Fruit fly (Drosophila melanogaster): Measurements from ENCODE around the gene Corp.

Corp gene

dm6 chrX:8273799-8274484, 2.7 kb upstream of the Corp start, which contains the start of gene CG15343 (continued):
- peak; percentile 28 for TF ChIP-seq Hmr (GFP tag; optimal IDR thresholded peaks at IDR 0.05)
- TF ChIP-seq CG8944 (GFP tag; optimal IDR thresholded peaks at IDR 0.05): no peak
- no peak for TF ChIP-seq CG17385 (GFP tag; optimal IDR thresholded peaks at IDR 0.05)
- no peak for TF ChIP-seq CrebB (tag; optimal IDR thresholded peaks at IDR 0.05)
- 0 out of 3 replicates have a peak, but pooled peaks have one; percentile 28 for TF ChIP-seq tgo (GFP tag; IDR thresholded peaks at IDR 0.05)
- peak; percentile 15 for TF ChIP-seq CG1233 (GFP tag; optimal IDR thresholded peaks at IDR 0.05)
- no peak for TF ChIP-seq Ada2b (GFP tag; IDR thresholded peaks at IDR 0.05)
- TF ChIP-seq cas (GFP tag; IDR thresholded peaks at IDR 0.05): no peak
- no peak for TF ChIP-seq Hmx (GFP tag; optimal IDR thresholded peaks at IDR 0.05)
- peak; percentile 79 for TF ChIP-seq sens (GFP tag)
- TF ChIP-seq CG11456 (GFP tag; IDR thresholded peaks at IDR 0.05): no peak
- TF ChIP-seq ash1 (GFP tag; optimal IDR thresholded peaks at IDR 0.05): no peak
- TF ChIP-seq CG10274 (GFP tag; optimal IDR thresholded peaks at IDR 0.05): no peak
- TF ChIP-seq Stat92E (GFP tag; optimal IDR thresholded peaks at IDR 0.05): no peak
- no peak for TF ChIP-seq CG10267 (tag; optimal IDR thresholded peaks at IDR 0.05)
- TF ChIP-seq unpg (GFP tag; optimal IDR thresholded peaks at IDR 0.05): peak; percentile 2
- TF ChIP-seq CTCF (GFP tag; optimal IDR thresholded peaks at IDR 0.05): no peak
- no peak for TF ChIP-seq B-H2 (GFP tag; optimal IDR thresholded peaks at IDR 0.05)
- no peak for TF ChIP-seq gt (GFP tag; IDR thresholded peaks at IDR 0.05)
- TF ChIP-seq CG31224 (GFP tag; IDR thresholded peaks at IDR 0.05): no peak
- TF ChIP-seq Eip74EF (GFP tag; optimal IDR thresholded peaks at IDR 0.05): no peak
- no peak for TF ChIP-seq Dip2 (GFP tag; IDR thresholded peaks at IDR 0.05)
- no peak for TF ChIP-seq lola (GFP tag; optimal IDR thresholded peaks at IDR 0.05)
- no peak for TF ChIP-seq run (tag; optimal IDR thresholded peaks at IDR 0.05)
- no peak for TF ChIP-seq mld (GFP tag; IDR thresholded peaks at IDR 0.05; ENCODE audit: partially characterized antibody)
- no peak for TF ChIP-seq usp (GFP tag; optimal IDR thresholded peaks at IDR 0.05)
- no peak for TF ChIP-seq CG18476 (GFP tag; optimal IDR thresholded peaks at IDR 0.05)
- no peak for TF ChIP-seq CG1832 (GFP tag; optimal IDR thresholded peaks at IDR 0.05)
- peak; percentile 15 for TF ChIP-seq CG17359 (tag; optimal IDR thresholded peaks at IDR 0.05)
- TF ChIP-seq MBD-R2 (GFP tag; IDR thresholded peaks at IDR 0.05): no peak
- peak; percentile 10 for TF ChIP-seq CG18262 (tag; optimal IDR thresholded peaks at IDR 0.05)
- no peak for TF ChIP-seq ac (GFP tag; optimal IDR thresholded peaks at IDR 0.05)
- TF ChIP-seq CG6683 (GFP tag; optimal IDR thresholded peaks at IDR 0.05): no peak
- TF ChIP-seq CG6254 (GFP tag; optimal IDR thresholded peaks at IDR 0.05): no peak
- TF ChIP-seq CG6689 (GFP tag; IDR thresholded peaks at IDR 0.05): 0 out of 2 replicates have a peak, but pooled peaks have one; percentile 10
- TF ChIP-seq Oaz (GFP tag; IDR thresholded peaks at IDR 0.05): no peak
- no peak for TF ChIP-seq CG3163 (GFP tag; optimal IDR thresholded peaks at IDR 0.05)
- TF ChIP-seq twi (tag; optimal IDR thresholded peaks at IDR 0.05): no peak
- no peak for TF ChIP-seq zf30C (GFP tag; optimal IDR thresholded peaks at IDR 0.05)
- peak; percentile 27 for TF ChIP-seq bab2 (GFP tag; optimal IDR thresholded peaks at IDR 0.05)
- TF ChIP-seq CG1529 (GFP tag; optimal IDR thresholded peaks at IDR 0.05): no peak
- no peak for TF ChIP-seq Nf-YB (GFP tag; optimal IDR thresholded peaks at IDR 0.05)
- TF ChIP-seq ara (GFP tag; IDR thresholded peaks at IDR 0.05): peak; percentile 30; the same call in 1 of the 2 replicates
- no peak for TF ChIP-seq stc (GFP tag; IDR thresholded peaks at IDR 0.05)
- TF ChIP-seq CG10654 (GFP tag; optimal IDR thresholded peaks at IDR 0.05): no peak
- TF ChIP-seq seq (GFP tag; IDR thresholded peaks at IDR 0.05): no peak
- TF ChIP-seq fd102C (GFP tag; optimal IDR thresholded peaks at IDR 0.05): no peak
- TF ChIP-seq Hr3 (GFP tag; optimal IDR thresholded peaks at IDR 0.05): peak; percentile 19
- TF ChIP-seq CG31365 (tag; optimal IDR thresholded peaks at IDR 0.05): no peak
- no peak for TF ChIP-seq CG16815 (GFP tag; optimal IDR thresholded peaks at IDR 0.05)
- no peak for TF ChIP-seq Deaf1 (tag; optimal IDR thresholded peaks at IDR 0.05)
